Worm (Caenorhabditis elegans): ENCODE measurements around the gene vha-4.

The vha-4 gene

DNA sequence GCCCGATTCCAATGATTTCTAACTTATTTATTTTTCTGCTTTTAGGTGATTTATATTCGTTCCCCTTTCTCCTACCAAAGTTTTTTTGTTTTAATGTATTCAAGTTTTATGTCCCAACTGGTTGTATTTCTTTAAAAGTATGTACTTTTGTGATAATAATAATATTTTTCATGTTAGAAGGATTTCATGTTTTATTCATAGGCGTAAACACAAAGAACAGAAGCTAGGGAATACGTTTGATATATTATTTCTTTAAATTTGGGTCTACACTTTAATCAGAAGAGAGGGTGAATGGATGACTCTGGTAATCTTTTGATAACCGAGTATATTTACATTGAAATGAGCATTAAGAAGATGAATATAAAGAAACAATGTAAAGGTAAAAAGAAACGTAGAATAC lies 13.0 kb downstream of the vha-4 start (continued):
- TF ChIP-seq tbp1 (GFP tag; optimal IDR thresholded peaks at IDR 0.05), result peak; percentile 21
- TF ChIP-seq B0336.3 (GFP tag; IDR thresholded peaks at IDR 0.05), result peak; percentile 25; the same call in 1 of the 2 replicates
- peak in 1 of 3 experiments; percentile 4 for TF ChIP-seq lin-35 (GFP tag; optimal IDR thresholded peaks at IDR 0.05)
- no peak for TF ChIP-seq Y79H2A.3 (GFP tag; conservative IDR thresholded peaks at IDR 0.05)
- TF ChIP-seq Y53G8AR.9 (GFP tag; conservative IDR thresholded peaks at IDR 0.05), result peak; percentile 9; the same call in 1 of the 2 replicates
- no peak for TF ChIP-seq snpc-4 (GFP tag; optimal IDR thresholded peaks at IDR 0.05)
- TF ChIP-seq snpc-4 (tag; optimal IDR thresholded peaks at IDR 0.05), result no peak
- TF ChIP-seq ceh-40 (GFP tag; IDR thresholded peaks at IDR 0.05), result no peak
- TF ChIP-seq repo-1 (tag; optimal IDR thresholded peaks at IDR 0.05), result no peak
- TF ChIP-seq ceh-58 (GFP tag; IDR thresholded peaks at IDR 0.05), result no peak
- TF ChIP-seq ceh-91 (GFP tag; IDR thresholded peaks at IDR 0.05), result no peak
- 0 out of 2 replicates have a peak, but pooled peaks have one; percentile 33 for TF ChIP-seq cebp-2 (GFP tag; IDR thresholded peaks at IDR 0.05)
- no peak for TF ChIP-seq hmg-1.2 (GFP tag; IDR thresholded peaks at IDR 0.05)
- TF ChIP-seq chd-7 (tag; optimal IDR thresholded peaks at IDR 0.05), result no peak
- no peak for TF ChIP-seq ztf-3 (GFP tag; optimal IDR thresholded peaks at IDR 0.05)
- no peak for TF ChIP-seq akir-1 (GFP tag; optimal IDR thresholded peaks at IDR 0.05)
- peak; percentile 68 for TF ChIP-seq lin-26 (GFP tag; IDR thresholded peaks at IDR 0.05)
- TF ChIP-seq madf-10 (tag; optimal IDR thresholded peaks at IDR 0.05), result no peak
- TF ChIP-seq nhr-27 (tag; optimal IDR thresholded peaks at IDR 0.05), result peak; percentile 59

- TF ChIP-seq D2030.7 (GFP tag; IDR thresholded peaks at IDR 0.05), result no peak
- TF ChIP-seq pbrm-1 (GFP tag; IDR thresholded peaks at IDR 0.05), result no peak
- TF ChIP-seq F22D6.2 (tag; optimal IDR thresholded peaks at IDR 0.05), result no peak
- no peak for TF ChIP-seq nhr-27 (tag; optimal IDR thresholded peaks at IDR 0.05)
- TF ChIP-seq ztf-26 (tag; optimal IDR thresholded peaks at IDR 0.05), result no peak
- no peak for TF ChIP-seq athp-1 (tag; optimal IDR thresholded peaks at IDR 0.05)
- no peak for TF ChIP-seq hsf-1 (GFP tag; IDR thresholded peaks at IDR 0.05)
- TF ChIP-seq mcd-1 (GFP tag; IDR thresholded peaks at IDR 0.05), result no peak
- no peak for TF ChIP-seq ceh-100 (GFP tag; IDR thresholded peaks at IDR 0.05)
- no peak for TF ChIP-seq hmg-20 (GFP tag; IDR thresholded peaks at IDR 0.05)
- no peak for TF ChIP-seq zim-3 (tag; optimal IDR thresholded peaks at IDR 0.05)
- no peak for TF ChIP-seq lag-1 (GFP tag; IDR thresholded peaks at IDR 0.05)
- no peak for TF ChIP-seq unc-62 (GFP tag; optimal IDR thresholded peaks at IDR 0.05)
These were observed 14.2 kb downstream of the vha-4 start for ce11 chrII:7864892-7865291.

DNA sequence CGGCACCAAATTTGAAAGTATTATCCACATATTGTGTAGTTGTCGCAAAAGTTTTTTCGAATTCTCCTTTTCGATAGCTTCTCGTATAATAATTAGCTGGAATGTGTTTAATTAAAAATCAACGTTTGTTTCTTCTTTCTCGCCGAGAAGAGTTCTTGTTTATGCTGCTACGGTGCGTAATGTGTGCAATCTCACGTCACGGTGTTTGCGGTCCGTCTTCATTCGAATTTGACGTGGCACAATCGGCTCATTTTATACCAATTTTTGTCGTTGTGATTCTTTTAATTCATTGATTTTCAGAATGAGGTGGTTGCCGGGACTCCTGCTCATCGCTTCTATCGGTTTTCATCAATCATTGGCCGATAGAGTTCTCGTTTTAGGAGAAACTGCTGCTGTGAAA lies 14.9 kb downstream of the vha-4 start, which contains the start of gene ostb-1:
Gene ostb-1, plus strand, starts transcription at position 301 of the 400 bp plus-strand sequence.
- TF ChIP-seq attf-3 (GFP tag; conservative IDR thresholded peaks at IDR 0.05), result peak; percentile 22; the same call in 1 of the 2 replicates
- TF ChIP-seq let-607 (tag; optimal IDR thresholded peaks at IDR 0.05), result peak; percentile 63 to 72
- no peak for TF ChIP-seq cebp-1 (GFP tag; IDR thresholded peaks at IDR 0.05)
- TF ChIP-seq cebp-1 (tag; optimal IDR thresholded peaks at IDR 0.05), result no peak

ce11 chrII:7863480-7864125 lies 15.5 kb downstream of the vha-4 start:
- TF ChIP-seq snpc-4 (GFP tag; optimal IDR thresholded peaks at IDR 0.05) (no peak), snpc-4 (tag; optimal IDR thresholded peaks at IDR 0.05) (no peak), cebp-1 (GFP tag; IDR thresholded peaks at IDR 0.05) (no peak), cebp-1 (tag; optimal IDR thresholded peaks at IDR 0.05) (peak; percentile 8), T07F8.4 (tag; optimal IDR thresholded peaks at IDR 0.05) (no peak), D2030.7 (GFP tag; IDR thresholded peaks at IDR 0.05) (0 out of 2 replicates have a peak, but pooled peaks have one; percentile 34), mxl-1 (tag; optimal IDR thresholded peaks at IDR 0.05) (no peak), lin-54 (GFP tag; optimal IDR thresholded peaks at IDR 0.05) (peak; percentile 75), die-1 (tag; optimal IDR thresholded peaks at IDR 0.05) (peak; percentile 9), dpff-1 (tag; optimal IDR thresholded peaks at IDR 0.05) (no peak), pha-4 (tag; optimal IDR thresholded peaks at IDR 0.05) (no peak), madf-10 (tag; optimal IDR thresholded peaks at IDR 0.05) (no peak), sdz-38 (tag; optimal IDR thresholded peaks at IDR 0.05) (no peak), nfya-2 (GFP tag; IDR thresholded peaks at IDR 0.05) (no peak), mcd-1 (GFP tag; IDR thresholded peaks at IDR 0.05) (peak; percentile 39), B0035.1 (tag; optimal IDR thresholded peaks at IDR 0.05) (no peak), chd-7 (tag; optimal IDR thresholded peaks at IDR 0.05) (peak; percentile 21), attf-3 (GFP tag; conservative IDR thresholded peaks at IDR 0.05) (no peak), B0336.3 (GFP tag; IDR thresholded peaks at IDR 0.05) (peak; percentile 50)
